Worm (Caenorhabditis elegans) whole organism, L4 larva: Measurements from ENCODE around the gene ckk-1.

Experiments used
- F10B5.3 ChIP-seq: sonication (generic microtip); optimal IDR thresholded peaks from 2 replicates; lab custom pipeline; 2016; ENCODE audit warnings: mild to moderate bottlenecking, missing genetic modification characterization, missing compliant biosample characterization
- F49E8.2 ChIP-seq: sonication (generic microtip); optimal IDR thresholded peaks from 2 replicates; lab custom pipeline; 2016; ENCODE audit warnings: missing compliant biosample characterization, mild to moderate bottlenecking, missing genetic modification characterization, borderline replicate concordance
- ZK337.2 ChIP-seq: fragments of 200-800 bp; sonication (Bioruptor generic); IDR thresholded peaks from 2 replicates; pipeline ENCODE4 v1.3.6; 2022; ENCODE audit warnings: missing genetic modification reagents, missing genetic modification characterization, missing compliant biosample characterization
- ZK546.5 ChIP-seq, 2 experiments: sonication (generic microtip); optimal IDR thresholded peaks; 2 replicates each; lab custom pipeline; 2017; ENCODE audit warnings: missing biosample characterization in 2 of 2, missing genetic modification characterization in 2 of 2
- aha-1 ChIP-seq: fragments of 150-350 bp; peaks from one replicate; lab custom pipeline; 2014; ENCODE audit warnings: missing biosample characterization, missing genetic modification characterization
- arid-1 ChIP-seq: fragments of 200-800 bp; sonication (Bioruptor generic); conservative IDR thresholded peaks from 2 replicates; pipeline ENCODE4 v1.3.6; 2022; ENCODE audit warnings: missing genetic modification reagents, missing genetic modification characterization, missing compliant biosample characterization
- ceh-28 ChIP-seq: fragments of 150-350 bp; optimal IDR thresholded peaks from 2 replicates; lab custom pipeline; 2014; ENCODE audit warnings: missing biosample characterization, missing genetic modification reagents, missing genetic modification characterization
- ceh-62 ChIP-seq: sonication (generic microtip); optimal IDR thresholded peaks from 2 replicates; lab custom pipeline; 2017; ENCODE audit warnings: missing biosample characterization, missing genetic modification characterization
- ceh-82 ChIP-seq: sonication (generic microtip); optimal IDR thresholded peaks from 2 replicates; lab custom pipeline; 2017; ENCODE audit warnings: missing biosample characterization, missing genetic modification characterization
- daf-16 ChIP-seq, 3 experiments: sonication (generic microtip); optimal IDR thresholded peaks; 2 replicates each; lab custom pipeline; 2016 to 2017; ENCODE audit warnings: missing genetic modification characterization in 3 of 3, missing genetic modification reagents in 3 of 3, mild to moderate bottlenecking in 2 of 3, missing compliant biosample characterization in 2 of 3, missing biosample characterization in 1 of 3, moderate library complexity in 1 of 3
- dpl-1 ChIP-seq: fragments of 150-350 bp; optimal IDR thresholded peaks from 2 replicates; lab custom pipeline; 2014; ENCODE audit warnings: missing biosample characterization, missing genetic modification reagents, missing genetic modification characterization
- duxl-1 ChIP-seq: sonication (generic microtip); optimal IDR thresholded peaks from 2 replicates; lab custom pipeline; 2016; ENCODE audit warnings: mild to moderate bottlenecking, missing genetic modification characterization, moderate library complexity, missing compliant biosample characterization; ENCODE audit not compliant: poor library complexity
- dve-1 ChIP-seq: sonication (generic microtip); optimal IDR thresholded peaks from 2 replicates; lab custom pipeline; 2017; ENCODE audit warnings: antibody characterized with exemption, mild to moderate bottlenecking, missing genetic modification characterization, missing compliant biosample characterization; ENCODE audit not compliant: insufficient read depth
- egl-43 ChIP-seq: fragments of 200-800 bp; sonication (Bioruptor generic); IDR thresholded peaks from 2 replicates; pipeline ENCODE4 v1.3.6; 2022; ENCODE audit warnings: missing genetic modification reagents, missing genetic modification characterization, missing compliant biosample characterization
- hif-1 ChIP-seq, 2 experiments: sonication (generic microtip); optimal IDR thresholded peaks; 2 replicates each; lab custom pipeline; 2016 to 2017; ENCODE audit warnings: missing compliant biosample characterization in 2 of 2, missing genetic modification characterization in 2 of 2, missing genetic modification reagents in 2 of 2, missing genotype in 2 of 2, mild to moderate bottlenecking in 1 of 2
- hlh-11 ChIP-seq: fragments of 200-800 bp; sonication (Bioruptor generic); optimal IDR thresholded peaks from 2 replicates; lab custom pipeline; 2018; ENCODE audit warnings: mild to moderate bottlenecking, missing genetic modification characterization, missing compliant biosample characterization
- hlh-30 ChIP-seq: sonication (generic microtip); optimal IDR thresholded peaks from 2 replicates; lab custom pipeline; 2017; ENCODE audit warnings: antibody characterized with exemption, mild to moderate bottlenecking, missing genetic modification characterization, missing compliant biosample characterization; ENCODE audit not compliant: insufficient read depth
- jun-1 ChIP-seq: fragments of 150-350 bp; optimal IDR thresholded peaks from 2 replicates; lab custom pipeline; 2014; ENCODE audit warnings: missing biosample characterization, missing genetic modification reagents, missing genetic modification characterization
- lim-7 ChIP-seq: fragments of 200-800 bp; sonication (Bioruptor generic); IDR thresholded peaks from 2 replicates; pipeline ENCODE4 v1.3.6; 2022; ENCODE audit warnings: missing genetic modification characterization, missing compliant biosample characterization
- lin-1 ChIP-seq: fragments of 200-800 bp; sonication (Bioruptor generic); IDR thresholded peaks from 2 replicates; pipeline ENCODE4 v1.3.6; 2022; ENCODE audit warnings: missing genetic modification reagents, missing genetic modification characterization, missing compliant biosample characterization
- lin-13 ChIP-seq: fragments of 150-350 bp; optimal IDR thresholded peaks from 2 replicates; lab custom pipeline; 2014; ENCODE audit warnings: missing biosample characterization, missing genetic modification reagents, missing genetic modification characterization
- lin-38 ChIP-seq: fragments of 200-800 bp; sonication (Bioruptor generic); IDR thresholded peaks from 2 replicates; pipeline ENCODE4 v1.3.6; 2022; ENCODE audit warnings: missing genetic modification reagents, missing genetic modification characterization, missing compliant biosample characterization
- lsy-2 ChIP-seq, 2 experiments: fragments of 150-350 bp in 1 of 2; sonication (generic microtip) in 1 of 2; optimal IDR thresholded peaks; 2 replicates each; lab custom pipeline; 2014 to 2017; ENCODE audit warnings: missing biosample characterization in 2 of 2, missing genetic modification characterization in 2 of 2
- madf-9 ChIP-seq: fragments of 200-800 bp; sonication (Bioruptor generic); conservative IDR thresholded peaks from 2 replicates; pipeline ENCODE4 v1.3.6; 2022; ENCODE audit warnings: missing genetic modification reagents, missing genetic modification characterization, missing compliant biosample characterization
- mdt-29 ChIP-seq: fragments of 200-800 bp; sonication (Bioruptor generic); IDR thresholded peaks from 2 replicates; pipeline ENCODE4 v1.3.6; 2022; ENCODE audit warnings: missing genetic modification reagents, missing genetic modification characterization, missing compliant biosample characterization
- mep-1 ChIP-seq: fragments of 150-350 bp; sonication (generic microtip); optimal IDR thresholded peaks from 3 replicates; lab custom pipeline; 2014; ENCODE audit warnings: missing biosample characterization, missing genetic modification characterization
- mes-2 ChIP-seq: sonication (generic microtip); optimal IDR thresholded peaks from 2 replicates; lab custom pipeline; 2016; ENCODE audit warnings: missing genotype, mild to moderate bottlenecking, missing genetic modification characterization, missing compliant biosample characterization; ENCODE audit not compliant: poor library complexity, severe bottlenecking
- nhr-102 ChIP-seq: sonication (generic microtip); optimal IDR thresholded peaks from 2 replicates; lab custom pipeline; 2016; ENCODE audit warnings: mild to moderate bottlenecking, missing genetic modification characterization, moderate library complexity, missing compliant biosample characterization
- nhr-28 ChIP-seq: fragments of 150-350 bp; optimal IDR thresholded peaks from 2 replicates; lab custom pipeline; 2014; ENCODE audit warnings: missing biosample characterization, missing genetic modification characterization
- nhr-6 ChIP-seq: fragments of 150-350 bp; optimal IDR thresholded peaks from 2 replicates; lab custom pipeline; 2014; ENCODE audit warnings: missing biosample characterization, missing genetic modification characterization
- nhr-77 ChIP-seq: fragments of 150-350 bp; optimal IDR thresholded peaks from 2 replicates; lab custom pipeline; 2014; ENCODE audit warnings: missing biosample characterization, missing genetic modification characterization
- rbr-2 ChIP-seq: sonication (generic microtip); optimal IDR thresholded peaks from 2 replicates; lab custom pipeline; 2016; ENCODE audit warnings: missing genotype, missing genetic modification characterization, missing compliant biosample characterization
- sdz-12 ChIP-seq: fragments of 200-800 bp; sonication (Bioruptor generic); optimal IDR thresholded peaks from 2 replicates; lab custom pipeline; 2018; ENCODE audit warnings: mild to moderate bottlenecking, missing genetic modification characterization, missing compliant biosample characterization
- set-16 ChIP-seq: fragments of 200-800 bp; sonication (Bioruptor generic); IDR thresholded peaks from 2 replicates; pipeline ENCODE4 v1.3.6; 2022; ENCODE audit warnings: missing genetic modification reagents, missing genetic modification characterization, missing compliant biosample characterization
- spr-3 ChIP-seq: fragments of 200-800 bp; sonication (Bioruptor generic); optimal IDR thresholded peaks from 2 replicates; lab custom pipeline; 2018; ENCODE audit warnings: mild to moderate bottlenecking, missing genetic modification characterization, missing compliant biosample characterization
- ztf-11 ChIP-seq: fragments of 150-350 bp; optimal IDR thresholded peaks from 2 replicates; lab custom pipeline; 2014; ENCODE audit warnings: missing biosample characterization, missing genetic modification characterization
- ztf-7 ChIP-seq: fragments of 150-350 bp; optimal IDR thresholded peaks from 2 replicates; lab custom pipeline; 2014; ENCODE audit warnings: missing biosample characterization, missing genetic modification characterization

The ckk-1 gene

ce11 chrIII:5692690-5693089 lies 57.4 kb downstream of the ckk-1 start, which contains the start of the genes abi-1 and arle-14 (continued):
- TF ChIP-seq hlh-30 (peak; percentile 17), egl-43 (GFP tag; lab: Robert Waterston, UW) (no peak), duxl-1 (tag; lab: Kevin White, UChicago) (no peak), F10B5.3 (tag; lab: Kevin White, UChicago) (no peak)

- TF ChIP-seq arid-1 (GFP tag; lab: Robert Waterston, UW) (no peak), spr-3 (GFP tag; lab: Kevin White, UChicago) (no peak), ceh-82 (tag; lab: Kevin White, UChicago) (no peak), ztf-11 (no peak), jun-1 (tag; lab: Kevin White, UChicago) (no peak), sdz-12 (GFP tag; lab: Kevin White, UChicago) (no peak), ceh-28 (no peak), ZK546.5 (tag; optimal IDR thresholded peaks at IDR 0.05; lab: Kevin White, UChicago) (no peak), nhr-102 (no peak), ceh-62 (tag; lab: Kevin White, UChicago) (no peak), lin-1 (GFP tag; lab: Robert Waterston, UW) (no peak), ZK337.2 (GFP tag; lab: Robert Waterston, UW) (no peak)
Observed at ce11 chrIII:5693736-5694135, 58.5 kb downstream of the ckk-1 start, which contains the start of gene B0336.13. B0336.13 (plus strand) TSS chrIII:5694036.

ce11 chrIII:5697266-5697665 lies 62.0 kb downstream of the ckk-1 start, which contains the start of gene B0336.7:
B0336.7 (minus strand) TSS chrIII:5697366.
- no peak for TF ChIP-seq lin-13 (GFP tag; lab: Kevin White, UChicago)
- TF ChIP-seq aha-1 (tag; lab: Kevin White, UChicago): peak; percentile 27
- TF ChIP-seq, all 104 proteins: peak for 1

DNA sequence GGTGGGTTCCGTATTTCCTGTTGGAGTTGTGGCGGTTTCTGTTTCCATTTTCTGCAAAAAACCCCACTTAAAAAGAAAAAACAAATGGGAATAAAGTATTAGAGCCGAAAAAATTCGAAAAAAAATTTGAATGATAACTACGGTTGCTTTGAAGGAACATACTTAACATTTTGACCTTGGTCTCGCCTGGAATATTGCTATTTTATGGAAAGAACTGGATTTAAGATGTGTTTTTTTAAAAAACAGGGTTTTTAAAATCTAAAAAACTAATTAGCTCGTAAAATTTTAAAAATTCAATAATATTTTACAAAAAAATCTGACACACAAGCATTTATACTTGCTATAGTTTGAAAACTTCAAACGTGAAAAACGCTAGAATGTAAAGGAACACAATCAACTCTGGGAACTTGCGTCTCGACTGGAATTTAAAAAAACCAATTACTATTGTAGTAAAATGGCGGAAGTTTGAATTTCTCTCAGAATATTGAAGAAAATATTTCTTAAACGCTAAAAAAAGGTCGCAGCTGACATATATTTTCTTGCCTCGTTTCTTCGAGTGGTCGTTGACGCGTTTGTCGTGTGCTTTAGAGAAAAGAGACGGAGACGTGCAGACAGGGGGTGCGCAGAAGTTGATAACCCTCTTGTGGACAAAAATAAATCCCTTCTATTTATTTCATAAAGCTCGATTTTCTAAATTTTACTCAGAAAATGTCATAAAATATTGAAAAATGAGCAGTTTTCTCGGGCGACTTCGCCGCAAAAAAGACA lies 62.9 kb downstream of the ckk-1 start, which contains the start of the genes lgg-3 and rgs-5:
TSS of gene lgg-3 (minus strand) at position 51 of the 768 bp plus-strand sequence.
TSS of gene rgs-5 (plus strand) at position 593 of the 768 bp plus-strand sequence.
- TF ChIP-seq lsy-2 (tag; optimal IDR thresholded peaks at IDR 0.05; lab: Kevin White, UChicago) (peak in 1 of 2 experiments; percentile 64), mep-1 (peak; percentile 60), dve-1 (tag; lab: Kevin White, UChicago) (peak; percentile 1), daf-16 (GFP tag; optimal IDR thresholded peaks at IDR 0.05; lab: Kevin White, UChicago) (no peak), daf-16 (tag; optimal IDR thresholded peaks at IDR 0.05; lab: Kevin White, UChicago) (peak; percentile 8), hlh-11 (tag; lab: Kevin White, UChicago) (peak; percentile 52), rbr-2 (tag; lab: Kevin White, UChicago) (peak; percentile 14), nhr-6 (tag; lab: Kevin White, UChicago) (peak; percentile 2), ztf-7 (tag; lab: Kevin White, UChicago) (no peak), dpl-1 (GFP tag; lab: Kevin White, UChicago) (peak; percentile 58), madf-9 (GFP tag; lab: Robert Waterston, UW) (no peak), mdt-29 (GFP tag; lab: Robert Waterston, UW) (no peak), lin-38 (GFP tag; lab: Robert Waterston, UW) (peak; percentile 39; the same call in 1 of the 2 replicates), nhr-77 (no peak), lim-7 (GFP tag; lab: Robert Waterston, UW) (no peak), nhr-28 (tag; lab: Kevin White, UChicago) (peak; percentile 51), hlh-30 (peak; percentile 44), mes-2 (tag; lab: Kevin White, UChicago) (peak; percentile 71), set-16 (no peak), F49E8.2 (peak; percentile 82), hif-1 (tag; optimal IDR thresholded peaks at IDR 0.05; lab: Kevin White, UChicago) (peak in 1 of 2 experiments; percentile 22), lin-13 (GFP tag; lab: Kevin White, UChicago) (peak; percentile 17)
- TF ChIP-seq, all 104 proteins: peak for 15
